Worm (Caenorhabditis elegans) whole organism, young adult: ENCODE results near the gene W03C9.2.

ENCODE experiments used
- D2030.7 ChIP-seq: fragments of 200-800 bp; sonication (Bioruptor generic); IDR thresholded peaks from 2 replicates; pipeline ENCODE4 v1.3.6; 2022; ENCODE audit warnings: missing genetic modification reagents, missing genetic modification characterization, missing compliant biosample characterization
- F10E7.11 ChIP-seq: sonication (generic microtip); optimal IDR thresholded peaks from 2 replicates; lab custom pipeline; 2017; ENCODE audit warnings: mild to moderate bottlenecking, missing genetic modification characterization, moderate library complexity, missing compliant biosample characterization
- F33H1.4 ChIP-seq: fragments of 200-800 bp; sonication (Bioruptor generic); IDR thresholded peaks from 2 replicates; pipeline ENCODE4 v1.3.6; 2022; ENCODE audit warnings: missing genetic modification reagents, missing genetic modification characterization, missing compliant biosample characterization
- F37B4.10 ChIP-seq: fragments of 200-800 bp; sonication (Bioruptor generic); IDR thresholded peaks from 2 replicates; pipeline ENCODE4 v1.3.6; 2022; ENCODE audit warnings: missing genetic modification characterization, missing compliant biosample characterization
- F49E8.2 ChIP-seq: sonication (generic microtip); optimal IDR thresholded peaks from 3 replicates; lab custom pipeline; 2017; ENCODE audit warnings: missing genetic modification characterization, mild to moderate bottlenecking, missing compliant biosample characterization, antibody characterized with exemption, moderate library complexity; ENCODE audit not compliant: insufficient read depth
- F52B5.7 ChIP-seq: sonication (generic microtip); optimal IDR thresholded peaks from 2 replicates; lab custom pipeline; 2016; ENCODE audit warnings: mild to moderate bottlenecking, missing genetic modification characterization, missing compliant biosample characterization
- Y56A3A.18 ChIP-seq: fragments of 200-800 bp; sonication (Bioruptor generic); IDR thresholded peaks from 2 replicates; pipeline ENCODE4 v1.3.6; 2022; ENCODE audit warnings: missing genetic modification reagents, missing genetic modification characterization, missing compliant biosample characterization
- ZK185.1 ChIP-seq: sonication (generic microtip); optimal IDR thresholded peaks from 2 replicates; lab custom pipeline; 2016; ENCODE audit warnings: mild to moderate bottlenecking, missing genetic modification characterization, missing compliant biosample characterization; ENCODE audit not compliant: poor library complexity, severe bottlenecking
- akir-1 ChIP-seq: fragments of 200-800 bp; sonication (Bioruptor generic); optimal IDR thresholded peaks from 2 replicates; lab custom pipeline; 2018; ENCODE audit warnings: mild to moderate bottlenecking, missing genetic modification characterization, moderate library complexity, missing compliant biosample characterization
- atf-7 ChIP-seq: sonication (generic microtip); optimal IDR thresholded peaks from 2 replicates; lab custom pipeline; 2017; ENCODE audit warnings: mild to moderate bottlenecking, missing genetic modification characterization, missing compliant biosample characterization
- athp-1 ChIP-seq: sonication (generic microtip); optimal IDR thresholded peaks from 2 replicates; lab custom pipeline; 2017; ENCODE audit warnings: mild to moderate bottlenecking, missing genetic modification characterization, missing compliant biosample characterization
- attf-3 ChIP-seq: fragments of 200-800 bp; sonication (Bioruptor generic); conservative IDR thresholded peaks from 2 replicates; pipeline ENCODE4 v1.3.6; 2022; ENCODE audit warnings: missing genetic modification reagents, missing genetic modification characterization, missing compliant biosample characterization
- ceh-100 ChIP-seq: fragments of 200-800 bp; sonication (Bioruptor generic); IDR thresholded peaks from 2 replicates; pipeline ENCODE4 v1.3.6; 2022; ENCODE audit warnings: missing genetic modification reagents, missing genetic modification characterization, missing compliant biosample characterization
- dpl-1 ChIP-seq: fragments of 150-350 bp; optimal IDR thresholded peaks from 2 replicates; lab custom pipeline; 2014; ENCODE audit warnings: missing biosample characterization, missing genetic modification reagents, missing genetic modification characterization
- efl-1 ChIP-seq: fragments of 150-350 bp; optimal IDR thresholded peaks from 2 replicates; lab custom pipeline; 2014; ENCODE audit warnings: missing biosample characterization, missing genetic modification reagents, missing genetic modification characterization
- egl-44 ChIP-seq: fragments of 200-800 bp; sonication (Bioruptor generic); IDR thresholded peaks from 2 replicates; pipeline ENCODE4 v1.3.6; 2022; ENCODE audit warnings: missing genetic modification reagents, missing genetic modification characterization, missing compliant biosample characterization
- fkh-3 ChIP-seq: sonication (generic microtip); optimal IDR thresholded peaks from 2 replicates; lab custom pipeline; 2016; ENCODE audit warnings: mild to moderate bottlenecking, missing genetic modification characterization, missing compliant biosample characterization
- hlh-12 ChIP-seq: sonication (generic microtip); optimal IDR thresholded peaks from 2 replicates; lab custom pipeline; 2016; ENCODE audit warnings: missing genetic modification characterization, missing compliant biosample characterization
- hmg-1.2 ChIP-seq: fragments of 200-800 bp; sonication (Bioruptor generic); IDR thresholded peaks from 2 replicates; pipeline ENCODE4 v1.3.6; 2022; ENCODE audit warnings: missing genetic modification reagents, missing genetic modification characterization, missing compliant biosample characterization
- hrde-1 ChIP-seq: sonication (generic microtip); optimal IDR thresholded peaks from 2 replicates; lab custom pipeline; 2016; ENCODE audit warnings: missing genetic modification characterization, mild to moderate bottlenecking, missing compliant biosample characterization, moderate library complexity, missing genotype, missing genetic modification reagents, borderline replicate concordance
- lin-54 ChIP-seq: fragments of 200-800 bp; sonication (Bioruptor generic); optimal IDR thresholded peaks from 2 replicates; lab custom pipeline; 2018; ENCODE audit warnings: mild to moderate bottlenecking, missing genetic modification characterization, missing compliant biosample characterization
- lsl-1 ChIP-seq: fragments of 200-800 bp; sonication (Bioruptor generic); optimal IDR thresholded peaks from 2 replicates; lab custom pipeline; 2018; ENCODE audit warnings: mild to moderate bottlenecking, missing genetic modification characterization, moderate library complexity, missing compliant biosample characterization
- lsy-27 ChIP-seq: sonication (generic microtip); optimal IDR thresholded peaks from 2 replicates; lab custom pipeline; 2017; ENCODE audit warnings: missing genetic modification characterization, mild to moderate bottlenecking, missing compliant biosample characterization, antibody characterized with exemption, missing genotype, borderline replicate concordance; ENCODE audit not compliant: insufficient read depth
- madf-10 ChIP-seq: sonication (generic microtip); optimal IDR thresholded peaks from 2 replicates; lab custom pipeline; 2016; ENCODE audit warnings: mild to moderate bottlenecking, missing genetic modification characterization, missing compliant biosample characterization
- madf-6 ChIP-seq: fragments of 200-800 bp; sonication (Bioruptor generic); IDR thresholded peaks from 2 replicates; pipeline ENCODE4 v1.3.6; 2022; ENCODE audit warnings: missing genetic modification reagents, missing genetic modification characterization, missing compliant biosample characterization
- mes-4 ChIP-seq: sonication (generic microtip); optimal IDR thresholded peaks from 2 replicates; lab custom pipeline; 2016; ENCODE audit warnings: missing genotype, missing genetic modification characterization, missing compliant biosample characterization
- nhr-120 ChIP-seq: fragments of 200-800 bp; sonication (Bioruptor generic); IDR thresholded peaks from 2 replicates; pipeline ENCODE4 v1.3.6; 2022; ENCODE audit warnings: missing genetic modification characterization, missing compliant biosample characterization
- snpc-1.3 ChIP-seq: sonication (generic microtip); optimal IDR thresholded peaks from 2 replicates; lab custom pipeline; 2017; ENCODE audit warnings: missing genetic modification characterization, mild to moderate bottlenecking, missing compliant biosample characterization, antibody characterized with exemption, moderate library complexity, missing genotype, missing genetic modification reagents; ENCODE audit not compliant: insufficient read depth
- snpc-3.4 ChIP-seq: sonication (generic microtip); optimal IDR thresholded peaks from 2 replicates; lab custom pipeline; 2017; ENCODE audit warnings: missing genetic modification characterization, mild to moderate bottlenecking, missing compliant biosample characterization, antibody characterized with exemption, moderate library complexity, missing genotype, missing genetic modification reagents
- xnd-1 ChIP-seq: sonication (generic microtip); optimal IDR thresholded peaks from 2 replicates; lab custom pipeline; 2016; ENCODE audit warnings: missing genotype, missing genetic modification reagents, missing genetic modification characterization, missing compliant biosample characterization
- zim-3 ChIP-seq: sonication (generic microtip); optimal IDR thresholded peaks from 2 replicates; lab custom pipeline; 2017; ENCODE audit warnings: mild to moderate bottlenecking, missing genetic modification characterization, moderate library complexity, missing compliant biosample characterization

The W03C9.2 gene

DNA sequence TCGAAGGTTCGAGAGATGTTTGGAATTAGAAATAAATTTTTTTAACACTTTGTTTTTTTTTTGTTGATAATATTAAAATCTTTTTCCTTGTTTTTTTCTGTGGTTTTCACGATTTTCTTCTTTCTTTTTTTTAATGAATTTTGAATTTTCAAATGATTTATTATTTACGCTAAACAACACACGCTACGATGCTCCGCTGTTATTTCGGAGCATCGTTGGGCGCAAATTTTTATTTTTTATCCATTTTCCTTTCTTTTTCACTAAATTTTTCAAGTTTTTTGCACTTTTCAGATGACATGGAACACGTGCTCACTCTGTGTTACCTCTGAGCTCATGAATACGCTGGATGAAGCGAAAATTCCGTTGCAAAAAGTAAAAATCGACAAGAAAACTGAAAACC lies at the start of gene W03C9.2, which contains the start of gene W03C9.1:
TSS of gene W03C9.2 (plus strand) at position 286 of the 400 bp plus-strand sequence.
TSS of gene W03C9.1 (minus strand) at position 46 of the 400 bp plus-strand sequence.
- TF ChIP-seq dpl-1 (GFP tag; lab: Kevin White, UChicago) (no peak), attf-3 (GFP tag; lab: Robert Waterston, UW) (peak; percentile 81)

DNA sequence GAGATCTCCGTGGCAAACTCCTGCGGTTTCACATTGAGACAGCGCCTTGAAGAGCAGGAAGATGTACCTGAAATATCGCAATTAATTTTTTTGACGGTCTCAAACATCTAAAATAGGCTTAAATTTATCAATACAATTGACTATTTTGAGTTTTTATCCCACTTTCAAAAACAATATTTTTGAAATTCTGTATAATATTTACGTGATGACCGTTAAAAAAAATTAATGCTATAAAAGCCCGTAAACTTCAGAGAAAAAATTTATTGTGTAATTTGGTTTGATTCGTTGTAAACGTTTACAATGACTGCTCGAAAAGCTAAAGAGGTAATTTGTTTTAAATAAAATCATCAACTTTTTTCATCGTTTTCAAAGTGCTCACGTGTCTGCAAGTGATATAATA lies 47.9 kb upstream of the W03C9.2 start, which contains the start of gene ZK930.7:
TSS of gene ZK930.7 (plus strand) at position 301 of the 400 bp plus-strand sequence.
- TF ChIP-seq F37B4.10 (GFP tag; lab: Robert Waterston, UW) (no peak), Y56A3A.18 (GFP tag; lab: Robert Waterston, UW) (no peak), F52B5.7 (tag; lab: Kevin White, UChicago) (no peak), athp-1 (tag; lab: Kevin White, UChicago) (no peak), D2030.7 (GFP tag; lab: Robert Waterston, UW) (no peak), F10E7.11 (tag; lab: Kevin White, UChicago) (no peak), egl-44 (GFP tag; lab: Robert Waterston, UW) (no peak), ZK185.1 (tag; lab: Kevin White, UChicago) (no peak), mes-4 (tag; lab: Kevin White, UChicago) (no peak), nhr-120 (GFP tag; lab: Robert Waterston, UW) (no peak), zim-3 (tag; lab: Kevin White, UChicago) (no peak), madf-10 (tag; lab: Kevin White, UChicago) (no peak), fkh-3 (tag; lab: Kevin White, UChicago) (no peak), akir-1 (GFP tag; lab: Kevin White, UChicago) (no peak), dpl-1 (GFP tag; lab: Kevin White, UChicago) (no peak), atf-7 (no peak)

DNA sequence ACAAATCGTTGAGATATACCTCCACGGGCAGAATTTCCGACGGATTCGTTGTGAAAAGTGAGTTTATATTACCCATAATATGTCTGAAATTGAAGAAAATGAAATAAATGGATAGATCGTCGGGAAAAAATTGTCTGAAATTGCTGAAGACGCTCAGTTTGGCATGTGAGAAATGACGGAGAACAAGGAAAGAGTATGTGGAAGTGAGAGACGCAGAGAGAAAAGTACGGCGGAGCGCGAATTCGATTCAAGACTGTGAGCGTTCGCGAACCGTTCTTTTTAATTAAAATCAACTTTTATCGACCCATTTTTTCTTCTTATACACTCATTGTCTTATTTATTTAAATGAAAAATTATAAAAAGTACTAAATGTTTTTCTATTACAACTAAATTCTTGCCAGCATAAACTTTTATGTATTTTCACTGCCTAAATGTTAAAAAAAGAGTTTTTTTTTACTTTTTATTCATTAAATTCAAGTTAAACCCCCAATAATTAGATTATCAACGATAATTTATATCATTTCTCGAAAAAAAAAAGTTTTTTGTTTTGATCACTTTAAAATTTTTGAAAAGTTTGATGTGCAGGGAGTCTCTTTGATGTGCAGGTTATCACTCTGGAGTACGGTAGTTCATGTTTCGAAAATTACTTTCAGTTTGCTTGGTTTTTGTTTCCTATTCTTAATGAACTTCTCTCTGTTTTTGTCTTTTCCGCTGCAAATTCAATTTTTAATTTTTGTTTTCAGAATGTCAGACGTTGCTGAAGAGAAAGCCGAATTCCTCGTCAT lies 46.2 kb upstream of the W03C9.2 start, which contains the start of the genes vps-15 and hmg-12:
TSS of gene vps-15 (minus strand) at position 83 of the 785 bp plus-strand sequence.
TSS of gene hmg-12 (plus strand) at position 744 of the 785 bp plus-strand sequence.
- peak; percentile 67 for TF ChIP-seq madf-6 (GFP tag; lab: Robert Waterston, UW)
- peak; percentile 60 for TF ChIP-seq F49E8.2
- TF ChIP-seq xnd-1 (tag; lab: Kevin White, UChicago): peak; percentile 26
- no peak for TF ChIP-seq ceh-100 (GFP tag; lab: Robert Waterston, UW)
- TF ChIP-seq lsl-1 (GFP tag; lab: Kevin White, UChicago): peak; percentile 82
- peak; percentile 19 for TF ChIP-seq efl-1 (GFP tag; lab: Kevin White, UChicago)
- TF ChIP-seq snpc-1.3 (tag; lab: Kevin White, UChicago): peak; percentile 45
- no peak for TF ChIP-seq lsy-27 (tag; lab: Kevin White, UChicago)
- no peak for TF ChIP-seq hrde-1 (tag; lab: Kevin White, UChicago)
- TF ChIP-seq hlh-12 (tag; lab: Kevin White, UChicago): no peak
- TF ChIP-seq hmg-1.2 (GFP tag; lab: Robert Waterston, UW): peak; percentile 95
- TF ChIP-seq D2030.7 (GFP tag; lab: Robert Waterston, UW): peak; percentile 17; the same call in 1 of the 2 replicates
- peak; percentile 37 for TF ChIP-seq dpl-1 (GFP tag; lab: Kevin White, UChicago)
- TF ChIP-seq F33H1.4 (GFP tag; lab: Robert Waterston, UW): peak; percentile 58
- TF ChIP-seq lin-54 (GFP tag; lab: Kevin White, UChicago): peak; percentile 40
- TF ChIP-seq snpc-3.4: peak; percentile 20
